Fruit fly (Drosophila melanogaster) whole organism, wandering third instar larva: ENCODE data around the gene Elp6.

Experiments used
- Hr78 ChIP-seq: fragments of >200 bp; optimal IDR thresholded peaks from 2 replicates; lab custom pipeline; 2017; ENCODE audit warnings: missing biosample characterization, missing genetic modification characterization
- Jra ChIP-seq: sonication (Bioruptor generic); optimal IDR thresholded peaks from 2 replicates; lab custom pipeline; 2016; ENCODE audit warnings: missing biosample characterization, missing genetic modification characterization
- Myc ChIP-seq: fragments of >200 bp; optimal IDR thresholded peaks from 2 replicates; lab custom pipeline; 2017
- OdsH ChIP-seq: fragments of 200-800 bp; sonication (Bioruptor generic); optimal IDR thresholded peaks from 2 replicates; lab custom pipeline; 2016; ENCODE audit warnings: missing biosample characterization, mild to moderate bottlenecking, missing genetic modification characterization
- Vsx2 ChIP-seq: fragments of 200-300, 225-300 bp; sonication (Bioruptor generic); optimal IDR thresholded peaks from 2 replicates; lab custom pipeline; 2018; ENCODE audit warnings: missing biosample characterization, missing genetic modification characterization; ENCODE audit not compliant: partially characterized antibody
- dl ChIP-seq, 2 experiments: fragments of 175-275, 200-275 bp in 1 of 2; fragments of 200-275 bp in 1 of 2; sonication (Bioruptor generic); optimal IDR thresholded peaks; lab custom pipeline; 2018; ENCODE audit warnings: mild to moderate bottlenecking in 2 of 2, missing biosample characterization in 2 of 2, missing genetic modification characterization in 2 of 2, moderate library complexity in 2 of 2; ENCODE audit not compliant: partially characterized antibody in 2 of 2, insufficient read depth in 1 of 2
- fru ChIP-seq: fragments of 200-800 bp; sonication (Bioruptor generic); optimal IDR thresholded peaks from 3 replicates; lab custom pipeline; 2016; ENCODE audit warnings: missing biosample characterization, mild to moderate bottlenecking, missing genetic modification characterization
- h ChIP-seq: fragments of 200-800 bp; sonication (Bioruptor generic); optimal IDR thresholded peaks from 3 replicates; lab custom pipeline; 2016; ENCODE audit warnings: missing biosample characterization, mild to moderate bottlenecking, missing genetic modification characterization
- lola ChIP-seq: fragments of >200 bp; optimal IDR thresholded peaks from 2 replicates; lab custom pipeline; 2017; ENCODE audit warnings: missing biosample characterization, missing genetic modification characterization
- psq ChIP-seq: fragments of 200-800 bp; sonication (Bioruptor generic); optimal IDR thresholded peaks from 3 replicates; lab custom pipeline; 2017; ENCODE audit warnings: missing biosample characterization, mild to moderate bottlenecking, missing genetic modification characterization, moderate library complexity
- rgr ChIP-seq: fragments of 200-800 bp; sonication (Bioruptor generic); optimal IDR thresholded peaks from 3 replicates; lab custom pipeline; 2016; ENCODE audit warnings: missing biosample characterization, mild to moderate bottlenecking, missing genetic modification characterization
- sv ChIP-seq: fragments of 200-800 bp; sonication (Bioruptor generic); optimal IDR thresholded peaks from 3 replicates; lab custom pipeline; 2016; ENCODE audit warnings: missing biosample characterization, missing genetic modification characterization
- usp ChIP-seq: fragments of >200 bp; optimal IDR thresholded peaks from 2 replicates; lab custom pipeline; 2017; ENCODE audit warnings: missing biosample characterization, missing genetic modification characterization

DNA sequence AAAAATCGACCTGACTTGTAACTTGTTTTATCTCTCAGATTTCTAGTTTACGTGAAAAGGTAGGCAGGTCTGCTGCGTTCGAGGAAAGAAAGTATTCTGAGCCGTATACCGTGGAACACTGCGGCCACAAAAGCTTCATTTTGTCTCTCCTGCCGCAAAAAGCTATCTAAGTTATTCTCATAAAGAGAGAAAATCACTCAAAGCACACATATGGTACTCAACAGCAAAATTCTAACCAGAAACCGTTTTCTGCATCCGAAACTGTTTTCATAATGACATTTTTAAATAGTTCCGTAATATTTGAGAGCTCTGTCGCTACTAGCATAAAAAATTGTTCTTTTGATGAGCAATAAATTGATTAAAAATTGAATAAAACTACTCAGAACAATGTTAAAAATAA is 13.0 kb upstream of the Elp6 start, which contains the start of the genes CG9813 and CG8870:
- TF ChIP-seq usp (GFP tag; lab: Kevin White, UChicago) (no peak), sv (no peak), h (no peak), lola (GFP tag; lab: Kevin White, UChicago) (no peak), psq (GFP tag; lab: Kevin White, UChicago) (no peak), Vsx2 (no peak), dl (GFP tag; optimal IDR thresholded peaks at IDR 0.05; lab: Kevin White, UChicago; ENCODE audit: insufficient read depth in 1 of 2, partially characterized antibody in 2 of 2) (no peak), rgr (GFP tag; lab: Kevin White, UChicago) (no peak), Myc (lab: Kevin White, UChicago) (no peak), OdsH (GFP tag; lab: Kevin White, UChicago) (no peak), Jra (no peak), fru (GFP tag; lab: Kevin White, UChicago) (no peak), Hr78 (GFP tag; lab: Kevin White, UChicago) (no peak)
